Fruit fly (Drosophila melanogaster): ENCODE data around the gene CG32110.

Gene CG32110

dm6 chr3L:12835511-12836479, 27.3 kb downstream of the CG32110 start (continued):
- peak; percentile 3 for TF ChIP-seq CG12659 (GFP tag; optimal IDR thresholded peaks at IDR 0.05)
- TF ChIP-seq CG2712 (tag; optimal IDR thresholded peaks at IDR 0.05) = no peak
- TF ChIP-seq Dip2 (GFP tag; IDR thresholded peaks at IDR 0.05) = no peak
- no peak for TF ChIP-seq trem (tag; optimal IDR thresholded peaks at IDR 0.05)
- peak; percentile 12 for TF ChIP-seq CG2678 (tag; optimal IDR thresholded peaks at IDR 0.05)
- no peak for TF ChIP-seq CG32772 (GFP tag; IDR thresholded peaks at IDR 0.05)
- TF ChIP-seq CTCF (GFP tag; optimal IDR thresholded peaks at IDR 0.05) = peak; percentile 50
- no peak for TF ChIP-seq CG14860 (GFP tag; IDR thresholded peaks at IDR 0.05; ENCODE audit: partially characterized antibody)
- no peak for TF ChIP-seq danr (GFP tag; IDR thresholded peaks at IDR 0.05)
- TF ChIP-seq CG30403 (GFP tag; optimal IDR thresholded peaks at IDR 0.05) = no peak
- no peak for TF ChIP-seq corto (GFP tag; optimal IDR thresholded peaks at IDR 0.05)
- TF ChIP-seq fd3F (GFP tag; optimal IDR thresholded peaks at IDR 0.05) = no peak
- TF ChIP-seq Nf-YA (GFP tag; IDR thresholded peaks at IDR 0.05) = no peak
- no peak for TF ChIP-seq org-1 (GFP tag; optimal IDR thresholded peaks at IDR 0.05)
- no peak for TF ChIP-seq crp (GFP tag; optimal IDR thresholded peaks at IDR 0.05)
- no peak for TF ChIP-seq Nf-YC (tag; optimal IDR thresholded peaks at IDR 0.05)
- TF ChIP-seq Lhr (GFP tag; optimal IDR thresholded peaks at IDR 0.05) = no peak
- TF ChIP-seq CG10543 (GFP tag; optimal IDR thresholded peaks at IDR 0.05) = no peak
- 0 out of 3 replicates have a peak, but pooled peaks have one; percentile 28 for TF ChIP-seq otp (GFP tag; IDR thresholded peaks at IDR 0.05)
- TF ChIP-seq Opbp (GFP tag; IDR thresholded peaks at IDR 0.05; ENCODE audit: partially characterized antibody) = no peak
- TF ChIP-seq CG6791 (GFP tag; IDR thresholded peaks at IDR 0.05; ENCODE audit: partially characterized antibody) = no peak
- no peak for TF ChIP-seq Drgx (GFP tag; IDR thresholded peaks at IDR 0.05)
- no peak for TF ChIP-seq Chrac-16 (GFP tag; optimal IDR thresholded peaks at IDR 0.05)
- TF ChIP-seq CG3838 (GFP tag; optimal IDR thresholded peaks at IDR 0.05) = no peak
- TF ChIP-seq Adf1 (GFP tag; IDR thresholded peaks at IDR 0.05) = no peak
- peak; percentile 78 for TF ChIP-seq grn (GFP tag; optimal IDR thresholded peaks at IDR 0.05)
- TF ChIP-seq inv (GFP tag; IDR thresholded peaks at IDR 0.05; ENCODE audit: partially characterized antibody) = no peak
- TF ChIP-seq prd (optimal IDR thresholded peaks at IDR 0.05) = no peak
- no peak for TF ChIP-seq prd (GFP tag; IDR thresholded peaks at IDR 0.05)
- no peak for TF ChIP-seq z (GFP tag; IDR thresholded peaks at IDR 0.05)
- no peak for TF ChIP-seq gsb (GFP tag; IDR thresholded peaks at IDR 0.05)
- no peak for TF ChIP-seq Mad (GFP tag; optimal IDR thresholded peaks at IDR 0.05)
- no peak for TF ChIP-seq Hand (GFP tag; optimal IDR thresholded peaks at IDR 0.05)
- 0 out of 2 replicates have a peak, but pooled peaks have one; percentile 16 for TF ChIP-seq Awh (GFP tag; IDR thresholded peaks at IDR 0.05)
- TF ChIP-seq onecut (GFP tag; IDR thresholded peaks at IDR 0.05) = no peak
- no peak for TF ChIP-seq CG17912 (GFP tag; optimal IDR thresholded peaks at IDR 0.05)
- TF ChIP-seq vvl (GFP tag; IDR thresholded peaks at IDR 0.05) = no peak
- no peak; the same call in 1 of the 2 replicates for TF ChIP-seq Rfx (GFP tag; IDR thresholded peaks at IDR 0.05)
- no peak for TF ChIP-seq zen (tag; optimal IDR thresholded peaks at IDR 0.05)
- no peak for TF ChIP-seq CG18262 (tag; optimal IDR thresholded peaks at IDR 0.05)
- no peak for TF ChIP-seq CG17359 (tag; optimal IDR thresholded peaks at IDR 0.05)
- TF ChIP-seq sc (optimal IDR thresholded peaks at IDR 0.05) = no peak
- TF ChIP-seq sc (GFP tag; optimal IDR thresholded peaks at IDR 0.05) = no peak
- TF ChIP-seq CG9797 (GFP tag; optimal IDR thresholded peaks at IDR 0.05) = no peak
- TF ChIP-seq tx (GFP tag; optimal IDR thresholded peaks at IDR 0.05) = no peak
- TF ChIP-seq sima (GFP tag; optimal IDR thresholded peaks at IDR 0.05) = no peak
- no peak for TF ChIP-seq bab2 (GFP tag; optimal IDR thresholded peaks at IDR 0.05)
- no peak for TF ChIP-seq CG16813 (GFP tag; IDR thresholded peaks at IDR 0.05; ENCODE audit: partially characterized antibody)
- TF ChIP-seq CG4617 (GFP tag; optimal IDR thresholded peaks at IDR 0.05; ENCODE audit: borderline replicate concordance) = no peak
- no peak for TF ChIP-seq disco-r (GFP tag; optimal IDR thresholded peaks at IDR 0.05)

Measured in whole organism, embryonic.